Worm (Caenorhabditis elegans) whole organism, mixed stage, embryonic: ENCODE measurements around the gene irld-49.

Experiments used
- elt-1 ChIP-seq: sonication (generic microtip); optimal IDR thresholded peaks from 2 replicates; lab custom pipeline; 2017; ENCODE audit warnings: missing genetic modification characterization, mild to moderate bottlenecking, missing compliant biosample characterization, antibody characterized with exemption, moderate library complexity, borderline replicate concordance; ENCODE audit not compliant: insufficient read depth
- elt-3 ChIP-seq: fragments of 150-350 bp; optimal IDR thresholded peaks from 2 replicates; lab custom pipeline; 2014; ENCODE audit warnings: missing biosample characterization, missing genetic modification characterization
- nhr-12 ChIP-seq: fragments of 150-350 bp; optimal IDR thresholded peaks from 2 replicates; lab custom pipeline; 2014; ENCODE audit warnings: missing biosample characterization, missing genetic modification characterization
- snpc-4 ChIP-seq: fragments of 150-350 bp; optimal IDR thresholded peaks from 2 replicates; lab custom pipeline; 2014; ENCODE audit warnings: missing biosample characterization, missing genetic modification characterization
- unc-62 ChIP-seq: fragments of 150-350 bp; optimal IDR thresholded peaks from 2 replicates; lab custom pipeline; 2014; ENCODE audit warnings: missing biosample characterization, missing genetic modification reagents, missing genetic modification characterization

- TF ChIP-seq elt-3 (tag; lab: Kevin White, UChicago) (no peak), snpc-4 (tag; lab: Kevin White, UChicago) (no peak), nhr-12 (no peak), elt-1 (tag; lab: Kevin White, UChicago) (no peak), unc-62 (no peak)
Observed at ce11 chrII:2952629-2953028, 8.7 kb downstream of the irld-49 start, which contains the start of gene irld-51.
